Worm (Caenorhabditis elegans) whole organism, young adult: Measurements from ENCODE around the gene D1005.5.

Source experiments
- C06A6.2 ChIP-seq: fragments of 200-800 bp; sonication (Bioruptor generic); conservative IDR thresholded peaks from 2 replicates; pipeline ENCODE4 v1.3.6; 2022; ENCODE audit warnings: missing genetic modification characterization, missing compliant biosample characterization
- F10E7.11 ChIP-seq: sonication (generic microtip); optimal IDR thresholded peaks from 2 replicates; lab custom pipeline; 2017; ENCODE audit warnings: mild to moderate bottlenecking, missing genetic modification characterization, moderate library complexity, missing compliant biosample characterization
- F39B2.1 ChIP-seq: fragments of 200-800 bp; sonication (Bioruptor generic); IDR thresholded peaks from 2 replicates; pipeline ENCODE4 v1.3.6; 2022; ENCODE audit warnings: missing genetic modification reagents, missing genetic modification characterization, missing compliant biosample characterization
- F49E8.2 ChIP-seq: sonication (generic microtip); optimal IDR thresholded peaks from 3 replicates; lab custom pipeline; 2017; ENCODE audit warnings: missing genetic modification characterization, mild to moderate bottlenecking, missing compliant biosample characterization, antibody characterized with exemption, moderate library complexity; ENCODE audit not compliant: insufficient read depth
- bed-2 ChIP-seq: fragments of 200-800 bp; sonication (Bioruptor generic); IDR thresholded peaks from 2 replicates; pipeline ENCODE4 v1.3.6; 2022; ENCODE audit warnings: missing genetic modification reagents, missing genetic modification characterization, missing compliant biosample characterization
- ceh-27 ChIP-seq: fragments of 200-800 bp; sonication (Bioruptor generic); optimal IDR thresholded peaks from 2 replicates; lab custom pipeline; 2018; ENCODE audit warnings: mild to moderate bottlenecking, missing genetic modification characterization, moderate library complexity, missing compliant biosample characterization
- chd-7 ChIP-seq: sonication (generic microtip); optimal IDR thresholded peaks from 2 replicates; lab custom pipeline; 2016; ENCODE audit warnings: mild to moderate bottlenecking, missing genetic modification characterization, moderate library complexity, missing compliant biosample characterization
- efl-1 ChIP-seq: fragments of 150-350 bp; optimal IDR thresholded peaks from 2 replicates; lab custom pipeline; 2014; ENCODE audit warnings: missing biosample characterization, missing genetic modification reagents, missing genetic modification characterization
- egrh-3 ChIP-seq: fragments of 200-800 bp; sonication (Bioruptor generic); IDR thresholded peaks from 2 replicates; pipeline ENCODE4 v1.3.6; 2022; ENCODE audit warnings: missing genetic modification reagents, missing genetic modification characterization, missing compliant biosample characterization
- fkh-3 ChIP-seq: sonication (generic microtip); optimal IDR thresholded peaks from 2 replicates; lab custom pipeline; 2016; ENCODE audit warnings: mild to moderate bottlenecking, missing genetic modification characterization, missing compliant biosample characterization
- hrde-1 ChIP-seq: sonication (generic microtip); optimal IDR thresholded peaks from 2 replicates; lab custom pipeline; 2016; ENCODE audit warnings: missing genetic modification characterization, mild to moderate bottlenecking, missing compliant biosample characterization, moderate library complexity, missing genotype, missing genetic modification reagents, borderline replicate concordance
- nhr-179 ChIP-seq: sonication (generic microtip); optimal IDR thresholded peaks from 2 replicates; lab custom pipeline; 2016; ENCODE audit warnings: mild to moderate bottlenecking, missing genetic modification characterization, missing compliant biosample characterization

DNA sequence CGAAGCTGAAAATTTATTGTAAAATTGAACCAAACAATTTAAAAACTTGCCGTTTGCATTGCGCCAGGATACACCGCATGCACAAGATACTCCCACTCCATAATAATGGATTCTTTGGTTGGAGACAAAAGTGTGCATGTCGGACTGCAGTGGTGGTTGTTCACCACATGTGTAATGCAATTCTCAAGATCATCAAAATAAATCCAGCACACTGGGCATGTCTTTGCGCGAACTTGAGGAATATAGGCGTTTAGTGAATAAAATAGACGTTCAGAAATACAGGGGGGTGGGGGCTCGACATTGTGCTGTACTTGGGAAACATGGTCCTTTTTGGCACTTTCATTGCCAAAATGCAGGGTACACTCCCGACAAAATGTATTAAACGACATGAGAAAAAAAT is 46.4 kb downstream of the D1005.5 start, which contains the start of gene F19G12.11:
- no peak for TF ChIP-seq hrde-1 (tag; lab: Kevin White, UChicago)
- TF ChIP-seq ceh-27 (GFP tag; lab: Kevin White, UChicago), result no peak
- no peak for TF ChIP-seq fkh-3 (tag; lab: Kevin White, UChicago)
- TF ChIP-seq C06A6.2 (GFP tag; lab: Robert Waterston, UW), result no peak
- TF ChIP-seq F49E8.2 (tag; lab: Kevin White, UChicago), result no peak
- no peak for TF ChIP-seq efl-1 (GFP tag; lab: Kevin White, UChicago)
- no peak for TF ChIP-seq chd-7
- no peak for TF ChIP-seq nhr-179
- TF ChIP-seq bed-2 (GFP tag; lab: Robert Waterston, UW), result no peak
- no peak for TF ChIP-seq F10E7.11 (tag; lab: Kevin White, UChicago)
- no peak for TF ChIP-seq F39B2.1
- TF ChIP-seq egrh-3 (GFP tag; lab: Robert Waterston, UW), result no peak
